Worm (Caenorhabditis elegans) whole organism, L3 larva: ENCODE data around the gene ZC443.4.

ENCODE experiments used
- aly-2 ChIP-seq: fragments of 150-350 bp; optimal IDR thresholded peaks from 2 replicates; lab custom pipeline; 2014; ENCODE audit warnings: missing biosample characterization, missing genetic modification characterization
- ama-1 ChIP-seq: fragments of 150-350 bp; optimal IDR thresholded peaks from 2 replicates; lab custom pipeline; 2018
- ceh-16 ChIP-seq: sonication (generic microtip); optimal IDR thresholded peaks from 2 replicates; lab custom pipeline; 2017; ENCODE audit warnings: missing biosample characterization, missing genetic modification characterization
- ceh-82 ChIP-seq: fragments of 150-350 bp; optimal IDR thresholded peaks from 2 replicates; lab custom pipeline; 2014; ENCODE audit warnings: missing biosample characterization, missing genetic modification characterization
- ceh-9 ChIP-seq: sonication (generic microtip); optimal IDR thresholded peaks from 2 replicates; lab custom pipeline; 2018; ENCODE audit warnings: missing biosample characterization, missing genetic modification characterization
- egl-27 ChIP-seq: sonication (generic microtip); optimal IDR thresholded peaks from 4 replicates; lab custom pipeline; 2017; ENCODE audit warnings: missing biosample characterization, missing genetic modification reagents, missing genetic modification characterization
- egl-5 ChIP-seq: fragments of 150-350 bp; optimal IDR thresholded peaks from 2 replicates; lab custom pipeline; 2017; ENCODE audit warnings: missing biosample characterization, missing genetic modification reagents, missing genetic modification characterization, inconsistent platforms
- elt-1 ChIP-seq: fragments of 150-350 bp; optimal IDR thresholded peaks from 2 replicates; lab custom pipeline; 2014; ENCODE audit warnings: missing biosample characterization, missing genetic modification characterization
- elt-2 ChIP-seq: sonication (generic microtip); optimal IDR thresholded peaks from 2 replicates; lab custom pipeline; 2016; ENCODE audit warnings: missing genetic modification reagents, mild to moderate bottlenecking, missing genetic modification characterization, missing compliant biosample characterization
- elt-3 ChIP-seq, 3 experiments: fragments of 150-350 bp in 1 of 3; sonication (generic microtip) in 2 of 3; optimal IDR thresholded peaks; 2 replicates in 2 of 3; 4 replicates in 1 of 3; lab custom pipeline; 2014 to 2017; ENCODE audit warnings: missing biosample characterization in 3 of 3, missing genetic modification characterization in 3 of 3
- eor-1 ChIP-seq, 2 experiments: fragments of 150-350 bp; optimal IDR thresholded peaks; 2 replicates each; lab custom pipeline; 2014 to 2018; ENCODE audit warnings: missing biosample characterization in 2 of 2, missing genetic modification characterization in 2 of 2
- fkh-10 ChIP-seq: sonication (generic microtip); optimal IDR thresholded peaks from 2 replicates; lab custom pipeline; 2017; ENCODE audit warnings: missing biosample characterization, missing genetic modification reagents, missing genetic modification characterization
- fos-1 ChIP-seq: fragments of 150-350 bp; optimal IDR thresholded peaks from 2 replicates; lab custom pipeline; 2014; ENCODE audit warnings: missing biosample characterization, missing genetic modification characterization
- hmg-11 ChIP-seq: sonication (generic microtip); optimal IDR thresholded peaks from 2 replicates; lab custom pipeline; 2016; ENCODE audit warnings: missing genetic modification characterization, missing compliant biosample characterization
- lin-39 ChIP-seq: fragments of 150-350 bp; optimal IDR thresholded peaks from 2 replicates; lab custom pipeline; 2018; ENCODE audit warnings: missing biosample characterization, missing genetic modification reagents, missing genetic modification characterization
- lsy-12 ChIP-seq: sonication (generic microtip); optimal IDR thresholded peaks from 2 replicates; lab custom pipeline; 2016; ENCODE audit warnings: mild to moderate bottlenecking, missing genetic modification characterization, missing compliant biosample characterization
- mdl-1 ChIP-seq: fragments of 150-350 bp; optimal IDR thresholded peaks from 2 replicates; lab custom pipeline; 2014; ENCODE audit warnings: missing biosample characterization, missing genetic modification characterization
- mml-1 ChIP-seq: fragments of 150-350 bp; sonication (generic microtip); optimal IDR thresholded peaks from 3 replicates; lab custom pipeline; 2014; ENCODE audit warnings: missing biosample characterization, missing genetic modification characterization
- nfya-1 ChIP-seq: sonication (generic microtip); optimal IDR thresholded peaks from 2 replicates; lab custom pipeline; 2017; ENCODE audit warnings: missing genetic modification characterization, mild to moderate bottlenecking, missing compliant biosample characterization, antibody characterized with exemption, moderate library complexity; ENCODE audit not compliant: insufficient read depth
- nhr-11 ChIP-seq: fragments of 150-350 bp; optimal IDR thresholded peaks from 2 replicates; lab custom pipeline; 2014; ENCODE audit warnings: missing biosample characterization, missing genetic modification characterization
- nhr-12 ChIP-seq: fragments of 150-350 bp; optimal IDR thresholded peaks from 2 replicates; lab custom pipeline; 2014; ENCODE audit warnings: missing biosample characterization, missing genetic modification characterization
- nhr-237 ChIP-seq: fragments of 150-350 bp; optimal IDR thresholded peaks from 2 replicates; lab custom pipeline; 2014; ENCODE audit warnings: missing biosample characterization, missing genetic modification characterization
- nhr-25 ChIP-seq: sonication (generic microtip); optimal IDR thresholded peaks from 2 replicates; lab custom pipeline; 2017; ENCODE audit warnings: missing biosample characterization, missing genetic modification characterization
- nhr-43 ChIP-seq: sonication (generic microtip); optimal IDR thresholded peaks from 2 replicates; lab custom pipeline; 2016; ENCODE audit warnings: mild to moderate bottlenecking, missing genetic modification characterization, missing compliant biosample characterization; ENCODE audit not compliant: poor library complexity, severe bottlenecking
- nhr-67 ChIP-seq: fragments of 150-350 bp; optimal IDR thresholded peaks from 2 replicates; lab custom pipeline; 2014; ENCODE audit warnings: missing biosample characterization, missing genetic modification characterization
- nhr-76 ChIP-seq: fragments of 150-350 bp; sonication (generic microtip); optimal IDR thresholded peaks from 5 replicates; lab custom pipeline; 2014; ENCODE audit warnings: missing biosample characterization, missing genetic modification characterization
- nhr-77 ChIP-seq: fragments of 150-350 bp; optimal IDR thresholded peaks from 2 replicates; lab custom pipeline; 2014; ENCODE audit warnings: missing biosample characterization, missing genetic modification characterization
- pha-4 ChIP-seq: fragments of 150-350 bp; optimal IDR thresholded peaks from 2 replicates; lab custom pipeline; 2014; ENCODE audit warnings: missing biosample characterization, missing genetic modification reagents, missing genetic modification characterization
- pqm-1 ChIP-seq: fragments of 150-350 bp; optimal IDR thresholded peaks from 2 replicates; lab custom pipeline; 2017; ENCODE audit warnings: missing biosample characterization, missing genetic modification characterization, inconsistent platforms
- sea-2 ChIP-seq: fragments of 150-350 bp; sonication (generic microtip); optimal IDR thresholded peaks from 4 replicates; lab custom pipeline; 2014; ENCODE audit warnings: missing biosample characterization, missing genetic modification reagents, missing genetic modification characterization
- skn-1 ChIP-seq: fragments of 150-350 bp; optimal IDR thresholded peaks from 2 replicates; lab custom pipeline; 2014; ENCODE audit warnings: missing biosample characterization, missing genetic modification characterization
- snpc-4 ChIP-seq: fragments of 150-350 bp; optimal IDR thresholded peaks from 2 replicates; lab custom pipeline; 2014; ENCODE audit warnings: missing biosample characterization, missing genetic modification characterization
- tbx-2 ChIP-seq: sonication (generic microtip); optimal IDR thresholded peaks from 2 replicates; lab custom pipeline; 2016; ENCODE audit warnings: mild to moderate bottlenecking, missing genetic modification characterization, missing compliant biosample characterization
- zag-1 ChIP-seq: fragments of 150-350 bp; optimal IDR thresholded peaks from 2 replicates; lab custom pipeline; 2014; ENCODE audit warnings: missing biosample characterization, missing genetic modification characterization
- ztf-4 ChIP-seq: fragments of 150-350 bp; optimal IDR thresholded peaks from 2 replicates; lab custom pipeline; 2014; ENCODE audit warnings: missing biosample characterization, missing genetic modification characterization

ZC443.4 gene

ce11 chrV:12811810-12812209 lies 7.9 kb downstream of the ZC443.4 start:
- TF ChIP-seq eor-1 (tag; optimal IDR thresholded peaks at IDR 0.05; lab: Kevin White, UChicago) (no peak), fos-1 (no peak), ama-1 (lab: Kevin White, UChicago) (peak; percentile 42), nhr-237 (no peak), lin-39 (tag; lab: Kevin White, UChicago) (no peak), elt-3 (tag; optimal IDR thresholded peaks at IDR 0.05; lab: Kevin White, UChicago) (no peak), lsy-12 (tag; lab: Kevin White, UChicago) (no peak), pha-4 (peak; percentile 44), egl-5 (tag; lab: Kevin White, UChicago) (peak; percentile 58), ceh-16 (tag; lab: Kevin White, UChicago) (no peak)

DNA sequence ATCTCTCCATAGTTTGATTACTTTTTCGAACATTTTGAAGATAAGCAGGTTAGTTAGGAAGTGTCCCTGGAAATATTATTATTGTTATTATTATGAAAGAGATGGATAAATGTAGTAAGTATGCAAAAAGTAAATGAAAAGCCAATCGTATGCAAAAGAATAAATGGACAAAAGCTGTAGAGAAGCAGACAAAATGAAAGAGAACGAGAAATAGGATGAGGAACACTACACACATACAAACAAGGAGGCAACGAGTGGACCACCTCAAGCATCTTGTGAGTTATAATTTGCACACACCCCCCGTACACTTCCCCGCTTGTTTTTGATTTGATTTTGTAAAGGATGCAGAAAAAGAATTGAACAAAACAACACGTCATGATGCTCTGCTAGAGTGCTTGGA lies 8.6 kb downstream of the ZC443.4 start, which contains the start of gene ZC443.2:
Gene ZC443.2 (minus strand): TSS at position 67 of the 400 bp plus-strand sequence.
- no peak for TF ChIP-seq elt-3 (tag; optimal IDR thresholded peaks at IDR 0.05; lab: Kevin White, UChicago)
- peak; percentile 46 for TF ChIP-seq fkh-10 (GFP tag; lab: Kevin White, UChicago)

- TF ChIP-seq fkh-10 (GFP tag; lab: Kevin White, UChicago) = no peak
- no peak for TF ChIP-seq ztf-4 (tag; lab: Kevin White, UChicago)
- TF ChIP-seq ceh-82 = no peak
Observed at ce11 chrV:12809876-12810275, 9.8 kb downstream of the ZC443.4 start, which contains the start of gene ZC443.1. TSS of gene ZC443.1 (minus strand) at chrV:12810080.

DNA sequence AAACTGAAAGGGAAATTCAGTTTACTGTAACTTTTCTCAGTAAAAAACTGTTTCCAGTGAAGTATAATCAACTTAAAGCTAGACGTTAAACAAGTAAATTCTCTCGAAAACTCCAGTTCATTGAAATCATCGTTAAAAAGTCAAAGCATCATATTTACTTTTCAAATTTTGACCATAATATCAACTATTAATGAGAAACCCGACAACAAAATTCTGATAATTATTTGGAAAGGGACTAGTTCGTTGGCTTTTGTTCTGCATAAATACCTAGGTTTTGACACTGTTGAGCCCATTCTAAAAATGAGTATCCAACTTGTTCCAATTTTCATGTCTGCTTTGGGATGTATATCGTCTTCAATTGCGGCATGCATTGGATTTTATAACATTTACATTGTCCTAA lies 13.5 kb downstream of the ZC443.4 start, which contains the start of gene ZC443.7:
Gene ZC443.7 (plus strand): TSS at position 301 of the 400 bp plus-strand sequence.
- TF ChIP-seq pha-4 (no peak), ceh-16 (tag; lab: Kevin White, UChicago) (no peak), snpc-4 (tag; lab: Kevin White, UChicago) (no peak), elt-1 (tag; lab: Kevin White, UChicago) (no peak), nhr-67 (no peak), fos-1 (no peak), mml-1 (tag; lab: Kevin White, UChicago) (no peak)

DNA sequence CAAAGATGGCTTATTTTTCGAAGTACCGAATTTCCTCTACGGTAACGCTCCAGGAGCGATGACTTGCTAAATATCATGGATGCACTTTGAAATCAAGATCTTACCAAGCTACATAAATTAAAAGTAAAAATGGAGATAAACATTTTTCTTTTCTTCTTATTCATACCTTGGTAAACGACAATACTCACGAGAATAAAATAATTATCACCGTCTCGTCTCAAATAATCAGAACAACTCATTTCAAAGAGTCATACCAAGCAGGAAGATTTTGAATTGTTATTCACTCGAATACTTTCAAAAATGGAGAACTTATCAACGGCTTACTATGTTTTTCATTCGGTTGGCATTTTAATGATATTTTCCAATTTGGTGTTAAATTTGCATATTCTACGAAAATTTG lies 16.4 kb downstream of the ZC443.4 start, which contains the start of gene srbc-45:
Gene srbc-45 (plus strand): TSS at position 301 of the 400 bp plus-strand sequence.
- TF ChIP-seq lin-39 (tag; lab: Kevin White, UChicago) (no peak), snpc-4 (tag; lab: Kevin White, UChicago) (no peak), egl-27 (tag; lab: Kevin White, UChicago) (no peak), egl-5 (tag; lab: Kevin White, UChicago) (no peak), lsy-12 (tag; lab: Kevin White, UChicago) (no peak), hmg-11 (tag; lab: Kevin White, UChicago) (no peak), tbx-2 (no peak), nhr-67 (no peak), pha-4 (no peak), aly-2 (tag; lab: Kevin White, UChicago) (no peak), nhr-76 (no peak), eor-1 (tag; optimal IDR thresholded peaks at IDR 0.05; lab: Kevin White, UChicago) (no peak), ztf-4 (tag; lab: Kevin White, UChicago) (no peak)

DNA sequence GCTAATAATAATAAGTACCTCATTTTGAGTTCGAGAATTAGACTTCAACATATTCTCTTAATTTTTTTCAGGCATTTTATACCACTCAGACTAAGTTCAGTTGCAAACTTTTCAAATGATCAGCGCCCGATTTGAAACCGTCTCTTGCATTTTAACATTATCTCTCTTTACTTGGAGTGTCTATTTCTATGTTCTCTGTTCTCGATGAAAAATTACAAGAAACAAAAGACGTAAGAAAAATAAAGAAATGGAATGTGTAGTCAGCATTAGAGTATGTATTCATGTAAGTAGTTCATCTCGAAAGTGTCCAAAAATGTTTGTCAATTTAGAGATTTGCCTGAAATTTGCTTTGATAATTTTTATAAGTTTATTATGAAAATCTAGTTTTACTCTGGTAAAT lies 19.5 kb downstream of the ZC443.4 start, which contains the start of gene ugt-3:
Gene ugt-3 (minus strand): TSS at position 101 of the 400 bp plus-strand sequence.
- TF ChIP-seq nfya-1 (no peak), nhr-11 (tag; lab: Kevin White, UChicago) (no peak), hmg-11 (tag; lab: Kevin White, UChicago) (no peak), zag-1 (tag; lab: Kevin White, UChicago) (no peak), egl-5 (tag; lab: Kevin White, UChicago) (no peak), nhr-77 (tag; lab: Kevin White, UChicago) (no peak), egl-27 (tag; lab: Kevin White, UChicago) (no peak), lsy-12 (tag; lab: Kevin White, UChicago) (no peak), mml-1 (tag; lab: Kevin White, UChicago) (no peak), lin-39 (tag; lab: Kevin White, UChicago) (no peak), ama-1 (lab: Kevin White, UChicago) (no peak)
- TF ChIP-seq, all 47 proteins: peak for 0

DNA sequence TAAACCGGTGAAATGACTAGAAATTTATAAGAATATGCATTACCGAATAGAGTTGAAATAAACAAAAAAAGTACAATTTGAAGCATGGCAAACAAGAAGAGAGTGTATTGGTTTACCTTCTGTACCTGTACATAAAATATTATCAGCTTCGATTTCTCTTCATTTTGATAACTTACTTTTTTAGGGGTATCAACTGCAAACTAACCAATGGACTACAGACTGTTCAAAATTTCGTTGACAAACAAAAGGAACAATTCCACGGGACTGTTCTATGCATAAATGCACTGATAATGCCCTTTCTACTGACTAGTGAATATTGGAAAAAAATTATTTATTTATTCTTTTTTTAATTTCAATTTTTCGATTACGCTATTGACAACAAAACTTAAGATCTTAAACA lies 21.7 kb downstream of the ZC443.4 start, which contains the start of gene ugt-6:
Gene ugt-6 (minus strand): TSS at position 233 of the 400 bp plus-strand sequence.
- no peak for TF ChIP-seq hmg-11 (tag; lab: Kevin White, UChicago)
- TF ChIP-seq ceh-9 = no peak
- no peak for TF ChIP-seq skn-1 (tag; lab: Kevin White, UChicago)
- peak; percentile 22 for TF ChIP-seq elt-2 (tag; lab: Kevin White, UChicago)
- no peak for TF ChIP-seq elt-3 (tag; optimal IDR thresholded peaks at IDR 0.05; lab: Kevin White, UChicago)
- no peak for TF ChIP-seq nhr-77 (tag; lab: Kevin White, UChicago)
- TF ChIP-seq mdl-1 (tag; lab: Kevin White, UChicago) = no peak
- TF ChIP-seq nhr-25 (tag; lab: Kevin White, UChicago) = no peak
- TF ChIP-seq eor-1 (tag; optimal IDR thresholded peaks at IDR 0.05; lab: Kevin White, UChicago) = no peak
- TF ChIP-seq pqm-1 (tag; lab: Kevin White, UChicago) = peak; percentile 9
- TF ChIP-seq lsy-12 (tag; lab: Kevin White, UChicago) = no peak
- no peak for TF ChIP-seq nhr-12 (tag; lab: Kevin White, UChicago)
- TF ChIP-seq sea-2 (GFP tag; lab: Kevin White, UChicago) = no peak
- TF ChIP-seq nhr-43 (tag; lab: Kevin White, UChicago) = no peak
- TF ChIP-seq fos-1 = no peak
- TF ChIP-seq, all 47 proteins: peak for 2
